Worm (Caenorhabditis elegans): Measurements from ENCODE around the gene Y40A1A.3.

- TF ChIP-seq ztf-29 (GFP tag; IDR thresholded peaks at IDR 0.05) (no peak), ztf-23 (GFP tag; IDR thresholded peaks at IDR 0.05) (0 out of 2 replicates have a peak, but pooled peaks have one; percentile 20), cog-1 (tag; optimal IDR thresholded peaks at IDR 0.05) (no peak), med-1 (GFP tag; optimal IDR thresholded peaks at IDR 0.05; ENCODE audit: insufficient read depth) (no peak), T22C8.4 (GFP tag; IDR thresholded peaks at IDR 0.05) (no peak)
These were observed 26.2 kb downstream of the Y40A1A.3 start for ce11 chrX:1971647-1972046.

Measured in whole organism, midembryonic.